Worm (Caenorhabditis elegans) whole organism, midembryonic: ENCODE results near the gene K08B12.3.

Source experiments
- cog-1 ChIP-seq: sonication (generic microtip); optimal IDR thresholded peaks from 2 replicates; lab custom pipeline; 2016; ENCODE audit warnings: missing genetic modification characterization, missing compliant biosample characterization
- klf-2 ChIP-seq: fragments of 200-800 bp; sonication (Bioruptor generic); conservative IDR thresholded peaks from 2 replicates; pipeline ENCODE4 v1.3.6; 2022; ENCODE audit warnings: missing genetic modification reagents, missing genetic modification characterization, missing compliant biosample characterization
- med-1 ChIP-seq: sonication (generic microtip); optimal IDR thresholded peaks from 2 replicates; lab custom pipeline; 2017; ENCODE audit warnings: missing genetic modification characterization, mild to moderate bottlenecking, missing compliant biosample characterization, antibody characterized with exemption, missing genetic modification reagents; ENCODE audit not compliant: insufficient read depth
- tab-1 ChIP-seq: fragments of 200-800 bp; sonication (Bioruptor generic); IDR thresholded peaks from 2 replicates; pipeline ENCODE4 v1.3.6; 2022; ENCODE audit warnings: missing genetic modification characterization, missing compliant biosample characterization
- ztf-29 ChIP-seq: fragments of 200-800 bp; sonication (Bioruptor generic); IDR thresholded peaks from 2 replicates; pipeline ENCODE4 v1.3.6; 2022; ENCODE audit warnings: missing genetic modification reagents, missing genetic modification characterization, missing compliant biosample characterization

ce11 chrV:6228400-6228895, 6.5 kb upstream of the K08B12.3 start:
- TF ChIP-seq med-1 (no peak), ztf-29 (GFP tag; lab: Robert Waterston, UW) (no peak), cog-1 (no peak), tab-1 (GFP tag; lab: Robert Waterston, UW) (no peak), klf-2 (GFP tag; lab: Robert Waterston, UW) (no peak)
